Worm (Caenorhabditis elegans) whole organism, L4/young adult: ENCODE measurements around the gene pqn-22.

Source experiments
- W03F9.2 ChIP-seq: fragments of 150-350 bp; optimal IDR thresholded peaks from 2 replicates; lab custom pipeline; 2014; ENCODE audit warnings: missing biosample characterization, missing genetic modification characterization
- him-1 ChIP-seq: sonication (generic microtip); optimal IDR thresholded peaks from 2 replicates; lab custom pipeline; 2016; ENCODE audit warnings: missing genotype, missing genetic modification reagents, missing genetic modification characterization, missing compliant biosample characterization

DNA sequence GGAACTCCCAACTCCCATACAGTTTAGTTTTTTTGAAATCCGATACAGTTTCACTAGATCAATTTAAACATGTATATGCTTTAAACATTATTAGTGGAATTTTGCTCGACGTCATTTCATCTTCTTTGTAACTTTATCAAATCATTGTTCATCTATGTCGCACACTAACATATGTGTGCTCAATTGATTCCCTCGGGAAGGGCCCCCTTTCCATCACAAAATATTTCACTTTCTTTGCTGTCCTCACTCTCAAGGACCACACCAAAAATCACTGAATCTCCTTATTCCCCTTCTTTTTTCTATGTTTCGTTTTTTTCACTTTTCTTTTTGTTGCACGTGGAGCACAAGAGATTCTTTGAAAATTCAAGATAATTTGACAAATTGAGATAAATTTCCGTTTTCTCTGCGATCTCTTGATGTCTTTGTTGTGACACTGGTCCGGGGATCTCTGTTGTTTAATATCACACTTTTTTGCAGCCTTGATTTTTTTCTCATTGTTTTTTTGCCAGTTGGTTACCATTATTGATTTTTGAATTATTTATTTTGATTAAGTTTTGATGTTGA lies 13.8 kb upstream of the pqn-22 start:
- TF ChIP-seq W03F9.2 (tag; lab: Kevin White, UChicago) (no peak), him-1 (tag; lab: Kevin White, UChicago) (no peak)
